Worm (Caenorhabditis elegans): ENCODE data around the gene C42D8.1.
A peak's percentile ranks its signal among the peaks of the same experiment; 100 is the strongest.

C42D8.1 gene

ce11 chrX:5063750-5064652 is 45.3 kb upstream of the C42D8.1 start, which contains the start of gene C24H10.2 (continued):
- TF ChIP-seq gmeb-1 (tag; optimal IDR thresholded peaks at IDR 0.05) (peak; percentile 41), nhr-25 (tag; optimal IDR thresholded peaks at IDR 0.05) (peak; percentile 20), mdl-1 (tag; optimal IDR thresholded peaks at IDR 0.05) (no peak), nhr-10 (tag; optimal IDR thresholded peaks at IDR 0.05) (no peak), ceh-82 (tag; optimal IDR thresholded peaks at IDR 0.05) (no peak), nhr-237 (tag; optimal IDR thresholded peaks at IDR 0.05) (no peak), ZK546.5 (tag; optimal IDR thresholded peaks at IDR 0.05) (no peak), dmd-4 (tag; optimal IDR thresholded peaks at IDR 0.05) (no peak), C34F6.9 (tag; optimal IDR thresholded peaks at IDR 0.05) (peak; percentile 6), ztf-11 (tag; optimal IDR thresholded peaks at IDR 0.05) (no peak)

ce11 chrX:5066570-5066969 is 42.7 kb upstream of the C42D8.1 start:
- no peak for TF ChIP-seq nhr-23 (tag; optimal IDR thresholded peaks at IDR 0.05)
- TF ChIP-seq mdl-1 (tag; optimal IDR thresholded peaks at IDR 0.05) = no peak
- no peak for TF ChIP-seq sma-3 (GFP tag; optimal IDR thresholded peaks at IDR 0.05)
- no peak for TF ChIP-seq nhr-237 (tag; optimal IDR thresholded peaks at IDR 0.05)
- no peak for TF ChIP-seq nhr-6 (tag; optimal IDR thresholded peaks at IDR 0.05)
- no peak for TF ChIP-seq lin-13 (GFP tag; optimal IDR thresholded peaks at IDR 0.05)
- no peak for TF ChIP-seq ztf-1 (GFP tag; conservative IDR thresholded peaks at IDR 0.05)
- TF ChIP-seq elt-3 (tag; optimal IDR thresholded peaks at IDR 0.05) = no peak

DNA sequence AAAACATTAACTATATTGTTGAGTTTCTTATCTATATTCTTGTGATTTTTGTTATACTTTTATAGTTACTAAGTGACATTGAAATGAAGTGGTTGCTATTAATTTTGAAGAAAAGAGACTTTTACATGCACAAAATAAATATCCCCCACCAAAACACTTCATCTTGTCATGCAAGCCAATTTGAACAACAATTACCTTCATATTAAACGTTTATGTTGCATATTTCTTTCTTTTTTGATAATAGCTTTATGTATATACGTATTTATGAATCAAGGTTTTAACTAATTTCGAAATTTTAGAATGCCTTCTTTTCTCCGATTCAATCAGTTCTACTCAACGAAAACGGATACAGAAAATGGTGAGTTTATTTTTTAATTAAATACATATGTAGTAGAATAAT is 41.5 kb upstream of the C42D8.1 start, which contains the start of gene clc-7:
clc-7 (plus strand) TSS at position 301 of the 400 bp plus-strand sequence.
- TF ChIP-seq lin-13 (GFP tag; optimal IDR thresholded peaks at IDR 0.05) = no peak
- no peak for TF ChIP-seq Y55F3AM.14 (GFP tag; optimal IDR thresholded peaks at IDR 0.05)
- no peak for TF ChIP-seq egl-27 (tag; optimal IDR thresholded peaks at IDR 0.05)
- no peak for TF ChIP-seq elt-3 (tag; optimal IDR thresholded peaks at IDR 0.05)
- no peak for TF ChIP-seq snpc-4 (tag; optimal IDR thresholded peaks at IDR 0.05)
- TF ChIP-seq R02D3.7 (tag; optimal IDR thresholded peaks at IDR 0.05) = no peak
- TF ChIP-seq sma-3 (GFP tag; optimal IDR thresholded peaks at IDR 0.05) = no peak
- no peak for TF ChIP-seq nhr-25 (tag; optimal IDR thresholded peaks at IDR 0.05)
- no peak for TF ChIP-seq nhr-11 (tag; optimal IDR thresholded peaks at IDR 0.05)
- no peak for TF ChIP-seq dmd-4 (tag; optimal IDR thresholded peaks at IDR 0.05)
- TF ChIP-seq nhr-6 (tag; optimal IDR thresholded peaks at IDR 0.05) = no peak
- no peak for TF ChIP-seq unc-39 (tag; optimal IDR thresholded peaks at IDR 0.05)
- no peak for TF ChIP-seq mbf-1 (tag; optimal IDR thresholded peaks at IDR 0.05)
- no peak for TF ChIP-seq nhr-10 (tag; optimal IDR thresholded peaks at IDR 0.05)
- no peak for TF ChIP-seq F13H6.1 (tag; optimal IDR thresholded peaks at IDR 0.05)
- TF ChIP-seq ceh-16 (tag; optimal IDR thresholded peaks at IDR 0.05) = no peak
- no peak for TF ChIP-seq gmeb-1 (tag; optimal IDR thresholded peaks at IDR 0.05)
- TF ChIP-seq mdl-1 (tag; optimal IDR thresholded peaks at IDR 0.05) = no peak
- no peak for TF ChIP-seq fos-1 (tag; optimal IDR thresholded peaks at IDR 0.05)

ce11 chrX:5071025-5071424 is 38.3 kb upstream of the C42D8.1 start:
- TF ChIP-seq blmp-1 (tag; optimal IDR thresholded peaks at IDR 0.05; ENCODE audit: insufficient read depth) (peak; percentile 73), mdl-1 (tag; optimal IDR thresholded peaks at IDR 0.05) (no peak)

DNA sequence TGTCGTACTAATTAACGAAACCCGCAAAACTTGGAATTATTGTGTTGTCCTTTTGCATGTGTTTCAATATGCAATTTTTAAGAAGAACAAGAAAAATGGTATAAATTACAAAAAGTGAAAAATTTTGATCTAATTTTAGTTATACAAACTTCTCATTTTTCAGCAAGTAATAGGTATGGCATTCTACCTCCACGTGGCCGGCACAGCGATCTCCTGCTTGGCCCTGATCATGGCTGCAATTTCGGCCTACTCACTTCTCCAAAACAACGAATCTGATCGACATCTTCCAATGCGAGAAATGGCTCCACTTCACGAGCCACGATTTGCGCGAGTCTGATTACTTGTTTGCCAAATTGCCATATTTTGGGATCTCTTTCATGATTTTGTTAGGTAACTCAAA is 35.4 kb upstream of the C42D8.1 start:
- TF ChIP-seq blmp-1 (tag; optimal IDR thresholded peaks at IDR 0.05; ENCODE audit: insufficient read depth) (no peak), nhr-25 (tag; optimal IDR thresholded peaks at IDR 0.05) (peak; percentile 19), lsy-2 (tag; optimal IDR thresholded peaks at IDR 0.05) (no peak), lin-13 (GFP tag; optimal IDR thresholded peaks at IDR 0.05) (no peak), ama-1 (optimal IDR thresholded peaks at IDR 0.05) (no peak), nhr-129 (tag; optimal IDR thresholded peaks at IDR 0.05) (no peak)

DNA sequence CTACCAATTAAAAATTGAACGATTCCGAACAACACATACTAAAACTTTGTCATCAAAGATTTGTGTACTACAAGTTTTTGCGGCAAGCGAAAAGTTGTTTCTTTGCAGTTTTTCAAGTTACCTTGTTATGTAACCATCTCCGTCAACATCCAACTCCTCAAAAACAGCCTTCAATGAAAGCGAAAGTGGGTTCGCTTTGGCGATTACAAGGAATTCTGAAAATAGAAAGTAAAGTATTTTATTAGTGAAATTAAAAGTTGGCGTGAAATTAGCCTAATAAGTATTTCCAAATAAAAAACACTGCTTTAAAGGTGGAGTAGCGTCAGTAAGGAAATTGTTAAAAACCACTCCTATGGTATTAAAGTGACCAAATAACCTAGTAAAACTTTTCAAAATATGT is 33.8 kb upstream of the C42D8.1 start:
- TF ChIP-seq elt-1 (tag; optimal IDR thresholded peaks at IDR 0.05) (no peak), blmp-1 (tag; optimal IDR thresholded peaks at IDR 0.05; ENCODE audit: insufficient read depth) (peak; percentile 73), nhr-25 (tag; optimal IDR thresholded peaks at IDR 0.05) (peak; percentile 71)
